Fruit fly (Drosophila melanogaster): ENCODE results near the gene eyg.
A peak's percentile ranks its signal among the peaks of the same experiment; 100 is the strongest.

Gene eyg

dm6 chr3L:12514762-12515215 lies 47.0 kb upstream of the eyg start, which contains the start of the genes sti and tral (continued):
- no peak for TF ChIP-seq CG17568 (GFP tag; optimal IDR thresholded peaks at IDR 0.05)
- peak; percentile 77 for TF ChIP-seq CG11398 (GFP tag; optimal IDR thresholded peaks at IDR 0.05)
- TF ChIP-seq Spps (tag; optimal IDR thresholded peaks at IDR 0.05) = peak; percentile 70
- peak; percentile 39 for TF ChIP-seq CG2875 (GFP tag; optimal IDR thresholded peaks at IDR 0.05)
- peak; percentile 93 for TF ChIP-seq lab (GFP tag; optimal IDR thresholded peaks at IDR 0.05)
- TF ChIP-seq hth (optimal IDR thresholded peaks at IDR 0.05) = no peak
- peak; percentile 77 for TF ChIP-seq Sox100B (GFP tag; optimal IDR thresholded peaks at IDR 0.05)
- peak; percentile 89 for TF ChIP-seq Fer2 (tag; optimal IDR thresholded peaks at IDR 0.05)
- TF ChIP-seq CG11085 (GFP tag; IDR thresholded peaks at IDR 0.05) = peak; percentile 81
- peak; percentile 86 for TF ChIP-seq zfh1 (GFP tag; IDR thresholded peaks at IDR 0.05)
- peak; percentile 91 for TF ChIP-seq CG9876 (GFP tag; optimal IDR thresholded peaks at IDR 0.05)
- TF ChIP-seq Awh (GFP tag; IDR thresholded peaks at IDR 0.05) = peak; percentile 61
- peak; percentile 86 for TF ChIP-seq MESR4 (GFP tag; optimal IDR thresholded peaks at IDR 0.05)
- peak; percentile 91 for TF ChIP-seq Dbx (GFP tag; IDR thresholded peaks at IDR 0.05)
- no peak for TF ChIP-seq Opbp (GFP tag; IDR thresholded peaks at IDR 0.05; ENCODE audit: partially characterized antibody)
- peak; percentile 62 for TF ChIP-seq CG9797 (GFP tag; optimal IDR thresholded peaks at IDR 0.05)
- TF ChIP-seq CG12744 (GFP tag; optimal IDR thresholded peaks at IDR 0.05) = peak; percentile 90
- TF ChIP-seq Lpt (GFP tag; optimal IDR thresholded peaks at IDR 0.05) = no peak
- TF ChIP-seq crp (GFP tag; optimal IDR thresholded peaks at IDR 0.05) = peak in 1 of 2 experiments; percentile 53
- TF ChIP-seq danr (GFP tag; IDR thresholded peaks at IDR 0.05) = peak; percentile 66; the same call in 1 of the 2 replicates
- TF ChIP-seq B-H2 (GFP tag; optimal IDR thresholded peaks at IDR 0.05) = peak; percentile 92
- peak; percentile 90 for TF ChIP-seq Bteb2 (GFP tag; optimal IDR thresholded peaks at IDR 0.05)
- TF ChIP-seq CG3847 (GFP tag; IDR thresholded peaks at IDR 0.05) = peak; percentile 91
- peak; percentile 74 for TF ChIP-seq CG4730 (GFP tag; IDR thresholded peaks at IDR 0.05)
- TF ChIP-seq ash1 (GFP tag; optimal IDR thresholded peaks at IDR 0.05) = peak; percentile 39
- peak; percentile 81 for TF ChIP-seq nerfin-1 (tag; optimal IDR thresholded peaks at IDR 0.05)
- TF ChIP-seq CG8765 (GFP tag; IDR thresholded peaks at IDR 0.05) = peak; percentile 74
- peak; percentile 84 for TF ChIP-seq CG1792 (GFP tag; optimal IDR thresholded peaks at IDR 0.05)
- TF ChIP-seq CG7987 (GFP tag; optimal IDR thresholded peaks at IDR 0.05) = peak; percentile 68
- peak; percentile 86 for TF ChIP-seq stwl (tag; optimal IDR thresholded peaks at IDR 0.05)
- TF ChIP-seq Vsx1 (GFP tag; optimal IDR thresholded peaks at IDR 0.05) = no peak
- peak; percentile 68 for TF ChIP-seq CG12299 (tag; optimal IDR thresholded peaks at IDR 0.05)
- TF ChIP-seq Adf1 (GFP tag; IDR thresholded peaks at IDR 0.05) = peak; percentile 93
- TF ChIP-seq CG12659 (GFP tag; optimal IDR thresholded peaks at IDR 0.05) = peak; percentile 92
- peak; percentile 44 for TF ChIP-seq CG3838 (GFP tag; optimal IDR thresholded peaks at IDR 0.05)
- TF ChIP-seq CG13296 (GFP tag; optimal IDR thresholded peaks at IDR 0.05) = peak; percentile 72
- TF ChIP-seq Side (GFP tag; optimal IDR thresholded peaks at IDR 0.05) = peak; percentile 94
- TF ChIP-seq row (GFP tag; IDR thresholded peaks at IDR 0.05) = peak; percentile 88
- TF ChIP-seq chm (GFP tag; IDR thresholded peaks at IDR 0.05) = peak; percentile 54; the same call in 1 of the 2 replicates
- TF ChIP-seq dan (GFP tag; IDR thresholded peaks at IDR 0.05) = no peak
- peak; percentile 98 for TF ChIP-seq sens (GFP tag)
- no peak for TF ChIP-seq nau (GFP tag; optimal IDR thresholded peaks at IDR 0.05)
- peak; percentile 38; the same call in 1 of the 3 replicates for TF ChIP-seq jigr1 (GFP tag; IDR thresholded peaks at IDR 0.05)
- TF ChIP-seq esg (GFP tag; conservative IDR thresholded peaks at IDR 0.05) = peak; percentile 73
- peak; percentile 91 for TF ChIP-seq Gug (GFP tag; IDR thresholded peaks at IDR 0.05)
- peak; percentile 57; the same call in 1 of the 2 replicates for TF ChIP-seq CG5953 (GFP tag; IDR thresholded peaks at IDR 0.05)
- TF ChIP-seq CG8290 (GFP tag; optimal IDR thresholded peaks at IDR 0.05) = peak; percentile 84
- peak; percentile 54 to 75 for TF ChIP-seq CG8290 (tag; optimal IDR thresholded peaks at IDR 0.05)
- TF ChIP-seq tin (GFP tag; optimal IDR thresholded peaks at IDR 0.05) = peak; percentile 95
- peak; percentile 95 for TF ChIP-seq CG1647 (GFP tag; optimal IDR thresholded peaks at IDR 0.05)
- TF ChIP-seq Tbp (GFP tag; optimal IDR thresholded peaks at IDR 0.05) = peak; percentile 67
- TF ChIP-seq trem (tag; optimal IDR thresholded peaks at IDR 0.05) = peak; percentile 97
